Fruit fly (Drosophila melanogaster): ENCODE results near the gene CG12111.

- TF ChIP-seq CG7786 (GFP tag; optimal IDR thresholded peaks at IDR 0.05) (no peak), CG30431 (GFP tag; optimal IDR thresholded peaks at IDR 0.05) (no peak), Hr78 (GFP tag; optimal IDR thresholded peaks at IDR 0.05) (no peak), Sox100B (GFP tag; optimal IDR thresholded peaks at IDR 0.05) (peak; percentile 16), sr (GFP tag; IDR thresholded peaks at IDR 0.05) (no peak), CG31224 (GFP tag; IDR thresholded peaks at IDR 0.05) (no peak)
Measured at dm6 chrX:8541985-8542384, 28.8 kb downstream of the CG12111 start.

All from whole organism, embryonic.